Worm (Caenorhabditis elegans) whole organism, L1 larva: ENCODE results near the gene ulp-3.

Experiments
- C16A3.4 ChIP-seq: fragments of 150-350 bp; optimal IDR thresholded peaks from 2 replicates; lab custom pipeline; 2014; ENCODE audit warnings: missing biosample characterization, missing genetic modification characterization
- C34B4.2 ChIP-seq: sonication (generic microtip); optimal IDR thresholded peaks from 2 replicates; lab custom pipeline; 2017; ENCODE audit warnings: mild to moderate bottlenecking, missing genetic modification characterization, missing compliant biosample characterization
- F16B12.6 ChIP-seq: fragments of 150-350 bp; optimal IDR thresholded peaks from 2 replicates; lab custom pipeline; 2014; ENCODE audit warnings: missing biosample characterization, missing genetic modification characterization
- Y116A8C.19 ChIP-seq: sonication (generic microtip); optimal IDR thresholded peaks from 2 replicates; lab custom pipeline; 2016; ENCODE audit warnings: missing compliant biosample characterization, missing genetic modification characterization, borderline replicate concordance
- aha-1 ChIP-seq: fragments of 150-350 bp; optimal IDR thresholded peaks from 2 replicates; lab custom pipeline; 2014; ENCODE audit warnings: missing biosample characterization, missing genetic modification characterization
- alr-1 ChIP-seq: fragments of 200-800 bp; sonication (Bioruptor generic); optimal IDR thresholded peaks from 2 replicates; lab custom pipeline; 2018; ENCODE audit warnings: borderline replicate concordance, mild to moderate bottlenecking, missing genetic modification characterization, missing compliant biosample characterization
- aly-2 ChIP-seq: fragments of 150-350 bp; optimal IDR thresholded peaks from 2 replicates; lab custom pipeline; 2014; ENCODE audit warnings: missing biosample characterization, missing genetic modification characterization
- ama-1 ChIP-seq: fragments of 150-350 bp; optimal IDR thresholded peaks from 2 replicates; lab custom pipeline; 2014
- blmp-1 ChIP-seq: fragments of 150-350 bp; optimal IDR thresholded peaks from 2 replicates; lab custom pipeline; 2014; ENCODE audit warnings: missing biosample characterization, missing genetic modification characterization
- ceh-63 ChIP-seq: fragments of 200-800 bp; sonication (Bioruptor generic); optimal IDR thresholded peaks from 2 replicates; lab custom pipeline; 2018; ENCODE audit warnings: mild to moderate bottlenecking, missing genetic modification characterization, missing compliant biosample characterization
- ceh-88 ChIP-seq: fragments of 200-800 bp; sonication (Bioruptor generic); IDR thresholded peaks from 2 replicates; pipeline ENCODE4 v1.3.6; 2022; ENCODE audit warnings: missing genetic modification characterization, missing compliant biosample characterization
- ceh-90 ChIP-seq: sonication (generic microtip); optimal IDR thresholded peaks from 2 replicates; lab custom pipeline; 2016; ENCODE audit warnings: missing genetic modification characterization, missing compliant biosample characterization
- dpl-1 ChIP-seq, 3 experiments: fragments of 150-350 bp in 2 of 3; sonication (generic microtip) in 1 of 3; optimal IDR thresholded peaks; 2 replicates each; lab custom pipeline; 2014 to 2017; ENCODE audit warnings: missing biosample characterization in 3 of 3, missing genetic modification characterization in 3 of 3, missing genetic modification reagents in 3 of 3
- efl-3 ChIP-seq: fragments of 200-800 bp; sonication (Bioruptor generic); optimal IDR thresholded peaks from 2 replicates; lab custom pipeline; 2018; ENCODE audit warnings: mild to moderate bottlenecking, missing genetic modification characterization, missing compliant biosample characterization
- egl-13 ChIP-seq: sonication (generic microtip); optimal IDR thresholded peaks from 2 replicates; lab custom pipeline; 2016; ENCODE audit warnings: missing genotype, missing genetic modification reagents, missing genetic modification characterization, missing compliant biosample characterization
- egl-27 ChIP-seq, 2 experiments: fragments of 150-350 bp in 1 of 2; sonication (generic microtip); optimal IDR thresholded peaks; 3 replicates each; lab custom pipeline; 2017 to 2018; ENCODE audit warnings: missing biosample characterization in 2 of 2, missing genetic modification characterization in 2 of 2, missing genetic modification reagents in 2 of 2
- elt-2 ChIP-seq: sonication (generic microtip); optimal IDR thresholded peaks from 2 replicates; lab custom pipeline; 2016; ENCODE audit warnings: missing genetic modification characterization, mild to moderate bottlenecking, inconsistent platforms, missing compliant biosample characterization, missing genetic modification reagents
- elt-3 ChIP-seq, 6 experiments: fragments of 150-350 bp in 1 of 6; sonication (generic microtip); optimal IDR thresholded peaks; 2 replicates each; lab custom pipeline; 2017 to 2018; ENCODE audit warnings: missing biosample characterization in 6 of 6, missing genetic modification characterization in 6 of 6, inconsistent platforms in 1 of 6
- fkh-8 ChIP-seq: sonication (generic microtip); optimal IDR thresholded peaks from 2 replicates; lab custom pipeline; 2016; ENCODE audit warnings: mild to moderate bottlenecking, missing genetic modification characterization, missing compliant biosample characterization
- fos-1 ChIP-seq: fragments of 150-350 bp; optimal IDR thresholded peaks from 2 replicates; lab custom pipeline; 2014; ENCODE audit warnings: missing biosample characterization, missing genetic modification characterization
- grh-1 ChIP-seq: fragments of 200-800 bp; sonication (Bioruptor generic); IDR thresholded peaks from 2 replicates; pipeline ENCODE4 v1.3.6; 2022; ENCODE audit warnings: missing genetic modification reagents, missing genetic modification characterization, missing compliant biosample characterization
- hlh-17 ChIP-seq: fragments of 200-800 bp; sonication (Bioruptor generic); optimal IDR thresholded peaks from 2 replicates; lab custom pipeline; 2018; ENCODE audit warnings: missing genetic modification characterization, mild to moderate bottlenecking, missing compliant biosample characterization, moderate library complexity, borderline replicate concordance
- hlh-4 ChIP-seq: sonication (generic microtip); optimal IDR thresholded peaks from 2 replicates; lab custom pipeline; 2016; ENCODE audit warnings: mild to moderate bottlenecking, missing genetic modification characterization, missing compliant biosample characterization
- irx-1 ChIP-seq: sonication (generic microtip); optimal IDR thresholded peaks from 2 replicates; lab custom pipeline; 2016; ENCODE audit warnings: missing genetic modification characterization, missing compliant biosample characterization
- isw-1 ChIP-seq: fragments of 200-800 bp; sonication (Bioruptor generic); IDR thresholded peaks from 2 replicates; pipeline ENCODE4 v1.3.6; 2022; ENCODE audit warnings: missing genetic modification characterization, missing compliant biosample characterization
- lin-14 ChIP-seq: fragments of 200-800 bp; sonication (Bioruptor generic); optimal IDR thresholded peaks from 2 replicates; lab custom pipeline; 2018; ENCODE audit warnings: mild to moderate bottlenecking, missing genetic modification characterization, moderate library complexity, missing compliant biosample characterization
- lin-15B ChIP-seq: fragments of 150-350 bp; sonication (generic microtip); optimal IDR thresholded peaks from 3 replicates; lab custom pipeline; 2014; ENCODE audit warnings: missing biosample characterization, missing genetic modification characterization
- lin-35 ChIP-seq, 2 experiments: fragments of 150-350 bp; optimal IDR thresholded peaks; 2 replicates each; lab custom pipeline; 2014; ENCODE audit warnings: missing biosample characterization in 2 of 2, missing genetic modification characterization in 2 of 2, missing genetic modification reagents in 2 of 2
- lin-39 ChIP-seq: fragments of 150-350 bp; optimal IDR thresholded peaks from 2 replicates; lab custom pipeline; 2014; ENCODE audit warnings: missing biosample characterization, missing genetic modification reagents, missing genetic modification characterization
- lsy-2 ChIP-seq, 2 experiments: fragments of 150-350 bp; optimal IDR thresholded peaks; 2 replicates each; lab custom pipeline; 2014; ENCODE audit warnings: missing biosample characterization in 2 of 2, missing genetic modification characterization in 2 of 2
- mdl-1 ChIP-seq, 2 experiments: fragments of 150-350 bp; optimal IDR thresholded peaks; 2 replicates each; lab custom pipeline; 2014 to 2017; ENCODE audit warnings: missing biosample characterization in 2 of 2, missing genetic modification characterization in 2 of 2, inconsistent platforms in 1 of 2
- mef-2 ChIP-seq: fragments of 150-350 bp; optimal IDR thresholded peaks from 2 replicates; lab custom pipeline; 2014; ENCODE audit warnings: missing biosample characterization, missing genetic modification characterization
- mep-1 ChIP-seq: fragments of 150-350 bp; optimal IDR thresholded peaks from 2 replicates; lab custom pipeline; 2014; ENCODE audit warnings: missing biosample characterization, missing genetic modification characterization
- nhr-12 ChIP-seq: sonication (generic microtip); optimal IDR thresholded peaks from 2 replicates; lab custom pipeline; 2017; ENCODE audit warnings: missing biosample characterization, missing genetic modification characterization
- nhr-47 ChIP-seq: sonication (generic microtip); optimal IDR thresholded peaks from 2 replicates; lab custom pipeline; 2016; ENCODE audit warnings: mild to moderate bottlenecking, missing genetic modification characterization, moderate library complexity, missing compliant biosample characterization
- nhr-76 ChIP-seq: sonication (generic microtip); optimal IDR thresholded peaks from 2 replicates; lab custom pipeline; 2017; ENCODE audit warnings: missing biosample characterization, missing genetic modification characterization
- nhr-77 ChIP-seq: fragments of 150-350 bp; optimal IDR thresholded peaks from 2 replicates; lab custom pipeline; 2014; ENCODE audit warnings: missing biosample characterization, missing genetic modification characterization
- nhr-84 ChIP-seq: sonication (generic microtip); optimal IDR thresholded peaks from 2 replicates; lab custom pipeline; 2017; ENCODE audit warnings: missing biosample characterization, missing genetic modification characterization
- nhr-90 ChIP-seq: sonication (generic microtip); optimal IDR thresholded peaks from 2 replicates; lab custom pipeline; 2016; ENCODE audit warnings: mild to moderate bottlenecking, missing genetic modification characterization, missing compliant biosample characterization; ENCODE audit not compliant: poor library complexity
- pax-3 ChIP-seq: fragments of 200-800 bp; sonication (Bioruptor generic); optimal IDR thresholded peaks from 2 replicates; lab custom pipeline; 2018; ENCODE audit warnings: mild to moderate bottlenecking, missing genetic modification characterization, moderate library complexity, missing compliant biosample characterization
- pqm-1 ChIP-seq: sonication (generic microtip); optimal IDR thresholded peaks from 3 replicates; lab custom pipeline; 2017; ENCODE audit warnings: missing biosample characterization, missing genetic modification characterization
- rnt-1 ChIP-seq: sonication (generic microtip); optimal IDR thresholded peaks from 2 replicates; lab custom pipeline; 2016; ENCODE audit warnings: mild to moderate bottlenecking, missing genetic modification characterization, moderate library complexity, missing compliant biosample characterization
- skn-1 ChIP-seq: fragments of 150-350 bp; optimal IDR thresholded peaks from 2 replicates; lab custom pipeline; 2014; ENCODE audit warnings: missing biosample characterization, missing genetic modification characterization
- sox-4 ChIP-seq: sonication (generic microtip); optimal IDR thresholded peaks from 2 replicates; lab custom pipeline; 2016; ENCODE audit warnings: missing genetic modification characterization, missing compliant biosample characterization
- sptf-1 ChIP-seq: fragments of 150-350 bp; optimal IDR thresholded peaks from 2 replicates; lab custom pipeline; 2014; ENCODE audit warnings: missing biosample characterization, missing genetic modification characterization
- swsn-7 ChIP-seq: sonication (generic microtip); optimal IDR thresholded peaks from 2 replicates; lab custom pipeline; 2016; ENCODE audit warnings: missing genetic modification characterization, missing compliant biosample characterization
- tlp-1 ChIP-seq: fragments of 150-350 bp; optimal IDR thresholded peaks from 2 replicates; lab custom pipeline; 2014; ENCODE audit warnings: missing biosample characterization, missing genetic modification characterization
- unc-130 ChIP-seq: fragments of 150-350 bp; optimal IDR thresholded peaks from 2 replicates; lab custom pipeline; 2017; ENCODE audit warnings: missing biosample characterization, missing genetic modification characterization, inconsistent platforms
- unc-30 ChIP-seq: sonication (generic microtip); optimal IDR thresholded peaks from 2 replicates; lab custom pipeline; 2017; ENCODE audit warnings: missing biosample characterization, missing genetic modification characterization
- unc-62 ChIP-seq: fragments of 150-350 bp; optimal IDR thresholded peaks from 2 replicates; lab custom pipeline; 2014; ENCODE audit warnings: missing biosample characterization, missing genetic modification reagents, missing genetic modification characterization
- unc-86 ChIP-seq: sonication (generic microtip); optimal IDR thresholded peaks from 2 replicates; lab custom pipeline; 2016; ENCODE audit warnings: missing genetic modification characterization, missing compliant biosample characterization
- unc-98 ChIP-seq: fragments of 200-800 bp; sonication (Bioruptor generic); IDR thresholded peaks from 2 replicates; pipeline ENCODE4 v1.3.6; 2022; ENCODE audit warnings: missing genetic modification characterization, missing compliant biosample characterization
- vab-15 ChIP-seq: sonication (generic microtip); optimal IDR thresholded peaks from 2 replicates; lab custom pipeline; 2017; ENCODE audit warnings: missing genotype, mild to moderate bottlenecking, missing genetic modification characterization, missing compliant biosample characterization
- zag-1 ChIP-seq: fragments of 150-350 bp; optimal IDR thresholded peaks from 2 replicates; lab custom pipeline; 2014; ENCODE audit warnings: missing biosample characterization, missing genetic modification characterization

ulp-3 gene

DNA sequence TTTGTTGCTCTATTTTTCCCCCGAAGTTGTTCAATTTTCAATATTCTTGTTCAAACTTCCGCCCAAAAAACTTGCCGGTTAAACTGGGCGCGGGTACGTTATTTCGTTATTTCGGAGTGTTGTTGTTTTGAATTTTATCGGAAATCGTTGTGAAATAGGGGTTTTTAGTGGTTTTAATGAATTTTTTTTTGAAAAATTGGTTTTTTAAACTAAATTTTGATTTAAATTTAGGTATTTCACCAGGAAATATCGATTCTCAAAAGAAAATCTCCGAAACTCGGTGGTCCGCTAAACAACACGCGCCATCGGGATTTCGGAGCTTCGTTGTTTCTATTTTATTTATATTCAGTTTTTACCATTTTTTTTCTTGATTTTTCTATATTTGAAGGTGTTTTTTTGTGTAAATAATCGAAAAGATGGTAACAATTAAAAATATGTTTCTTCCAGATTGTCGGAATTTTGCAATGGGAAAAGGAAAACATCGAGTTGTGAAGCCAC, 10.3 kb upstream of the ulp-3 start, which contains the start of gene F52C12.2:
Gene F52C12.2 (plus strand): TSS at position 448 of the 498 bp plus-strand sequence.
- TF ChIP-seq hlh-4 (no peak), lsy-2 (tag; optimal IDR thresholded peaks at IDR 0.05; lab: Kevin White, UChicago) (peak; percentile 69 to 80), elt-3 (tag; optimal IDR thresholded peaks at IDR 0.05; lab: Kevin White, UChicago) (peak in 1 of 6 experiments; percentile 22), lin-39 (tag; lab: Kevin White, UChicago) (peak; percentile 50), zag-1 (no peak), unc-30 (tag; lab: Kevin White, UChicago) (no peak), vab-15 (tag; lab: Kevin White, UChicago) (no peak), ama-1 (lab: Kevin White, UChicago) (no peak), nhr-77 (peak; percentile 14), F16B12.6 (tag; lab: Kevin White, UChicago) (no peak), pqm-1 (no peak), irx-1 (tag; lab: Kevin White, UChicago) (peak; percentile 67), mdl-1 (tag; optimal IDR thresholded peaks at IDR 0.05; lab: Kevin White, UChicago) (peak in 1 of 2 experiments; percentile 16), C34B4.2 (tag; lab: Kevin White, UChicago) (no peak), ceh-63 (GFP tag; lab: Kevin White, UChicago) (no peak), lin-14 (GFP tag; lab: Kevin White, UChicago) (no peak), swsn-7 (peak; percentile 82), alr-1 (tag; lab: Kevin White, UChicago) (no peak), sox-4 (tag; lab: Kevin White, UChicago) (peak; percentile 49), mep-1 (peak; percentile 58), aha-1 (tag; lab: Kevin White, UChicago) (no peak), nhr-47 (tag; lab: Kevin White, UChicago) (peak; percentile 87), egl-27 (tag; optimal IDR thresholded peaks at IDR 0.05; lab: Kevin White, UChicago) (no peak), tlp-1 (no peak), dpl-1 (GFP tag; optimal IDR thresholded peaks at IDR 0.05; lab: Kevin White, UChicago) (peak; percentile 70 to 88 (median 84)), efl-3 (GFP tag; lab: Kevin White, UChicago) (no peak), nhr-76 (tag; lab: Kevin White, UChicago) (no peak), lin-35 (GFP tag; optimal IDR thresholded peaks at IDR 0.05; lab: Kevin White, UChicago) (peak; percentile 79 to 91), ceh-88 (peak; percentile 47; the same call in 1 of the 2 replicates), aly-2 (tag; lab: Kevin White, UChicago) (peak; percentile 19), C16A3.4 (peak; percentile 34), rnt-1 (tag; lab: Kevin White, UChicago) (no peak), unc-98 (no peak), grh-1 (GFP tag; lab: Robert Waterston, UW) (no peak), sptf-1 (no peak), Y116A8C.19 (tag; lab: Kevin White, UChicago) (no peak), isw-1 (GFP tag; lab: Robert Waterston, UW) (peak; percentile 65), egl-13 (tag; lab: Kevin White, UChicago) (peak; percentile 71), ceh-90 (tag; lab: Kevin White, UChicago) (no peak), unc-62 (no peak), fkh-8 (peak; percentile 63), fos-1 (no peak), lin-15B (peak; percentile 47), pax-3 (tag; lab: Kevin White, UChicago) (peak; percentile 51), unc-130 (no peak), hlh-17 (GFP tag; lab: Kevin White, UChicago) (no peak), mef-2 (tag; lab: Kevin White, UChicago) (no peak), elt-2 (tag; lab: Kevin White, UChicago) (peak; percentile 23), skn-1 (tag; lab: Kevin White, UChicago) (no peak), unc-86 (tag; lab: Kevin White, UChicago) (peak; percentile 59), blmp-1 (peak; percentile 36), nhr-84 (no peak), nhr-90 (tag; lab: Kevin White, UChicago) (peak; percentile 80), nhr-12 (no peak)
